Worm (Caenorhabditis elegans): ENCODE measurements around the gene F43C11.7.

F43C11.7 gene

DNA sequence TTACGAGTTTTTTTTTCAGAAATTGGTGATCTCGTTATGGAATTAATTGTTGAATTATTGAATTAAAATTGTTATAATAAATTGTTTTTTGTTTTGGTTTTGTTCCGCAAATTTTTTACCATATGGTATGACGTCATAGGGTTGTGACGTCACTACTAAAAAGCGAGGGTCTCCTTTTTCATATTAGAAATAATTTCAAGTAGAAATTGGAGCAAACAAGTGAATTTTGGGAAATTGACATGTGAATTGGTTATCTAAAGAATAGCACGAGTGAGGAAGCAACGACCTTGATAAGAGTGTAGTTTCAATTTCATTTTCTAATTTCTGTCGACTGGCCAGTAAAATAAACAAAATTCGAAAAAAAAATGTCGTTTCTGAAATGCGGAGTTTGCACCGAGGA is at the start of gene F43C11.7:
F43C11.7 (plus strand) TSS at position 326 of the 400 bp plus-strand sequence.
- TF ChIP-seq klf-2 (GFP tag; conservative IDR thresholded peaks at IDR 0.05) (no peak), tab-1 (GFP tag; IDR thresholded peaks at IDR 0.05) (no peak), cog-1 (tag; optimal IDR thresholded peaks at IDR 0.05) (no peak), T22C8.4 (GFP tag; IDR thresholded peaks at IDR 0.05) (no peak), flt-1 (GFP tag; IDR thresholded peaks at IDR 0.05) (no peak), ztf-29 (GFP tag; IDR thresholded peaks at IDR 0.05) (no peak), ztf-23 (GFP tag; IDR thresholded peaks at IDR 0.05) (no peak), ref-1 (GFP tag; conservative IDR thresholded peaks at IDR 0.05) (no peak), med-1 (GFP tag; optimal IDR thresholded peaks at IDR 0.05; ENCODE audit: insufficient read depth) (no peak)

DNA sequence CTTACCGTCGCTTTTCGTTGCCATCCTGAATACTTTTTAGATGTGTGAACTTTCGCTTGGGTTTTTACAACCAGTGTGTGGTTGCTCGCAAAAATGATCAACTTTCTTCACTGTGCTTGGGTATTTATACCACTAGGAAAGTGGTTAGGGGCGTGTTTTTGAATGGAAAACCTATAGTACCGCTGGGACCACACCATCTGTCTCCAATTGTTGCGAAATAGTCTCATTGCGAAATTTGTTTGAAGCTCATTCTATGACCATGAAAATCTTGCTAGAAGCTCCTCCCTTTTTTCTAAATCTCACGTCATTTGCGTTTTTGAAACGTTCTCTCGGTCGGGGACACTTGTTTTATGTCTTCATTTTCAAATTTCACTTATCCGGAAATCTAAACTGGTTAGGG is 46.9 kb upstream of the F43C11.7 start, which contains the start of the genes K09F6.10 and K09F6.13:
K09F6.10 (minus strand) TSS at position 86 of the 400 bp plus-strand sequence.
K09F6.13 (plus strand) TSS at position 317 of the 400 bp plus-strand sequence.
- TF ChIP-seq tab-1 (GFP tag; IDR thresholded peaks at IDR 0.05) (no peak), klf-2 (GFP tag; conservative IDR thresholded peaks at IDR 0.05) (no peak)

DNA sequence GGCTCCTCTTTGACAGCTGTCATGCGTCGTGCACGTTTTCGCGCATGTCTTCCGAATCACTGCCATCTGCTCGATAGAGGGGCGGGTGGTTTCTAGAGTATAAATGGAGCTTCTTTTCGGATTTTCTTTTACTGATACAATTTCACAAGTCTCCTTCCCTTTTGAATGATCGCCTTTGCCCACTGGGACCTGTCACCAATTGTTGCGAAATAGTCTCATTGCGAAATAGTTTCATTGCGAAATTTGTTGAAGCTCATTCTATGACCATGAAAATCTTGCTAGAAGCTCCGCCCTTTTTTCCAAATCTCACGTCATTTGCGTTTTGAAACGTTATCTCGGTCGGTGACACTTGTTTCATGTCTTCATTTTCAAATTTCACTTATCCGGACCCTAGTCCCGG is 46.3 kb upstream of the F43C11.7 start:
- TF ChIP-seq med-1 (GFP tag; optimal IDR thresholded peaks at IDR 0.05; ENCODE audit: insufficient read depth), result no peak
- TF ChIP-seq ztf-29 (GFP tag; IDR thresholded peaks at IDR 0.05), result no peak
- no peak for TF ChIP-seq ztf-23 (GFP tag; IDR thresholded peaks at IDR 0.05)
- no peak for TF ChIP-seq tab-1 (GFP tag; IDR thresholded peaks at IDR 0.05)
- TF ChIP-seq cog-1 (tag; optimal IDR thresholded peaks at IDR 0.05), result no peak
- TF ChIP-seq T22C8.4 (GFP tag; IDR thresholded peaks at IDR 0.05), result no peak
- no peak for TF ChIP-seq klf-2 (GFP tag; conservative IDR thresholded peaks at IDR 0.05)
- TF ChIP-seq ref-1 (GFP tag; conservative IDR thresholded peaks at IDR 0.05), result no peak
- TF ChIP-seq flt-1 (GFP tag; IDR thresholded peaks at IDR 0.05), result no peak

DNA sequence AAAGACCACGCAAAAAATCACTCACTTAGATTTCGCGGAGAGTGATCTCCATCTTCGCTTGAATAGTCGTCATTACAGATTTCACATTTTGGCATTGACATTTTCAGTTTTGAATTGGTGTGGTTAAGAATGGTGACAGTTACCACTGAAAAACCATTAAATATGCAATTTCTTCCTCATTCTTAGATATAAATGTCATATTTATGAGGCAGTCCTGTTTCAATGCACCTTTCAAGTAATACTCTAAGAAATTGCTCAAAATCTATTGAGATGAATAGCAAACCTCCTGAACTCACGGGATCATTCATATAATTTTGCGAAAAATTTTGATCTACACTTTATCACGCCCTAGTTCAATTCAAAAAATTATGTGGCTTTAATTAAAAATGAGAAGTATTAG is 43.7 kb upstream of the F43C11.7 start, which contains the start of gene K09F6.7:
K09F6.7 (minus strand) TSS at position 101 of the 400 bp plus-strand sequence.
- no peak for TF ChIP-seq tab-1 (GFP tag; IDR thresholded peaks at IDR 0.05)
- no peak for TF ChIP-seq T22C8.4 (GFP tag; IDR thresholded peaks at IDR 0.05)
- no peak for TF ChIP-seq med-1 (GFP tag; optimal IDR thresholded peaks at IDR 0.05; ENCODE audit: insufficient read depth)
- TF ChIP-seq ztf-29 (GFP tag; IDR thresholded peaks at IDR 0.05), result no peak
- no peak for TF ChIP-seq klf-2 (GFP tag; conservative IDR thresholded peaks at IDR 0.05)
- no peak for TF ChIP-seq cog-1 (tag; optimal IDR thresholded peaks at IDR 0.05)
- no peak for TF ChIP-seq ztf-23 (GFP tag; IDR thresholded peaks at IDR 0.05)
- no peak for TF ChIP-seq ref-1 (GFP tag; conservative IDR thresholded peaks at IDR 0.05)
- no peak for TF ChIP-seq flt-1 (GFP tag; IDR thresholded peaks at IDR 0.05)

DNA sequence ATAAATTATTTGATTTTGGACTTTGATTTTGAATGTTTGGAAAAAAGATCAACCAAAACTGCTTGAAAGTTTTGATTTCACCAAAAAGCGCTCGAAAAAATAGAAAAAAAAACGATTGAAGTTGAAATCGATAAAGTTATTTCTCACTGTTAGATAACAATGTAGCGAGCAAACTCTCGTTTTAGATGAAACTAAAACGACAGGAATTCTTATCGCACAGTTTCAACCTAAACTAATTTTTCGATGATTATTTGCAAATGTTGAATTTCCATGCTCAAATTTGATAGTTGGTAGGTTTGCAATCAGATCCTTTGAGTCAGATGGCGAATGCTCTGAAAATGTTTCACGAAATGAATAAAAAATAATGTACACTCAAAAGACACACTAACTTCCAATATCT is 43.1 kb upstream of the F43C11.7 start:
- no peak for TF ChIP-seq med-1 (GFP tag; optimal IDR thresholded peaks at IDR 0.05; ENCODE audit: insufficient read depth)

DNA sequence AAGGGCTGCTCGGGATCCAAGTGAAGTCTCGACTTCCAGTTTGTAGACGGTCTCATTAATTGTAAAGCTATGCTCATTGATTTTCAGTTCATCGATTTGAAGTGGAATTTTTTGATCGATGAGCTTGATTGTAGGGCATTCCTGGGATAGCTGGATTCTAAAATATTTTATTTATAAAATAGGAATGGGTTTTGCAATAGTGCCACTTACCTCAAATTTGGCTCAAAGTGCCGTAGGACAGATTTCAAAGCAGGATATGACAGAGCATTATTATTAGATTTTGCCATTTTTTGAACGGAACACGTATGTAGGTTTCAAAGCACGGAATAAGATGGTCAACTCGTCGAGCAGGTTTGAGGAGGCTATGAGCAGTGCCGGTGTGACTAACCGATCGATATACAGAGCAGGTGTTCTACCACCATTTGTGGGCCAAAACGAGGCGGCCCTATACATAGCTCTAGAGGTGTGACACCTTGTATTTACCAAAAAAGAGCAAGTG is 39.8 kb upstream of the F43C11.7 start, which contains the start of gene fbxc-25:
fbxc-25 (minus strand) TSS at position 449 of the 499 bp plus-strand sequence.
- TF ChIP-seq T22C8.4 (GFP tag; IDR thresholded peaks at IDR 0.05) (no peak), flt-1 (GFP tag; IDR thresholded peaks at IDR 0.05) (no peak), med-1 (GFP tag; optimal IDR thresholded peaks at IDR 0.05; ENCODE audit: insufficient read depth) (no peak), klf-2 (GFP tag; conservative IDR thresholded peaks at IDR 0.05) (no peak), tab-1 (GFP tag; IDR thresholded peaks at IDR 0.05) (no peak), cog-1 (tag; optimal IDR thresholded peaks at IDR 0.05) (no peak), ztf-23 (GFP tag; IDR thresholded peaks at IDR 0.05) (no peak), ztf-29 (GFP tag; IDR thresholded peaks at IDR 0.05) (no peak)

DNA sequence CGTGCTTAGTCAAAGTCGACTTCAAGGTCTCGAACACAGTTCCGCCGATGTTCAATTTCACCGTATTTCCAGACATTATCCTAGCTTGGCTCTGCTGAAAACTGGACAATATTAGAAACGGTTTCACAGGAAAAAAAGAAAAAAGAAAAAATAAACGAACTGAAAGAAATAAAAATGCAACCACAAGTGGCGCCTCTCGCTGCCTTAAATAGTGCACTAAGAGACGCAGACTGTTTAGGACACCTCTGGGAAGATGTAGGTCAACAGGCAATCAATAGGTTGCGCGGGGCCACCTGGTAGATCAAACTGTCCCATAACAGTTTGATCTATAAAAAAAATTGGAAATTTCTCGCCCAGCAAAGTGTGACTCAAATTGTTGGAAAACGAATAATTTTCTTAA is 37.0 kb upstream of the F43C11.7 start, which contains the start of gene B0281.4:
B0281.4 (minus strand) TSS at position 101 of the 400 bp plus-strand sequence.
- TF ChIP-seq ztf-23 (GFP tag; IDR thresholded peaks at IDR 0.05) (no peak), T22C8.4 (GFP tag; IDR thresholded peaks at IDR 0.05) (no peak), flt-1 (GFP tag; IDR thresholded peaks at IDR 0.05) (no peak), klf-2 (GFP tag; conservative IDR thresholded peaks at IDR 0.05) (no peak), ref-1 (GFP tag; conservative IDR thresholded peaks at IDR 0.05) (no peak), cog-1 (tag; optimal IDR thresholded peaks at IDR 0.05) (no peak), med-1 (GFP tag; optimal IDR thresholded peaks at IDR 0.05; ENCODE audit: insufficient read depth) (no peak), ztf-29 (GFP tag; IDR thresholded peaks at IDR 0.05) (no peak), tab-1 (GFP tag; IDR thresholded peaks at IDR 0.05) (no peak)

DNA sequence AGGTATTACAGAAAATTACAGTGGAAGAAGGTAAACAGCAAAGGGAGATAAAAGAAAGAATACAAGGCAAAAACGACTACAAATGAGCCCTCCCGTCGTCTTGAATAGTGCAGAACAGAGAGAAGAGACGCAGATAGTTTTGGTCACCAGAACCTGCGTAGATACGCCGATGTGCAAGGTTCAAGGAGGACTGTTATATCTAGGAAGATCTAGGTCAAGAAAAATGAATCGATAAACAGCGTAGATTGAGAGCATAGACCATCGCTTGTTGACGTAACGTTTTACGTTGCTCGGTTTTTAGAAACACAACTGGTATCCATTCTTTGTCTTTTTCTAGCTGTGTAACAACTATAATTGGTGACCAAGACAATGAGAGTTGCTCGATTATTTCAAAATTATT is 34.8 kb upstream of the F43C11.7 start, which contains the start of gene B0281.5:
B0281.5 (minus strand) TSS at position 101 of the 400 bp plus-strand sequence.
- no peak for TF ChIP-seq ztf-23 (GFP tag; IDR thresholded peaks at IDR 0.05)
- no peak for TF ChIP-seq ztf-29 (GFP tag; IDR thresholded peaks at IDR 0.05)
- no peak for TF ChIP-seq cog-1 (tag; optimal IDR thresholded peaks at IDR 0.05)
- no peak for TF ChIP-seq klf-2 (GFP tag; conservative IDR thresholded peaks at IDR 0.05)
- TF ChIP-seq flt-1 (GFP tag; IDR thresholded peaks at IDR 0.05), result no peak
- TF ChIP-seq tab-1 (GFP tag; IDR thresholded peaks at IDR 0.05), result no peak
- no peak for TF ChIP-seq T22C8.4 (GFP tag; IDR thresholded peaks at IDR 0.05)

DNA sequence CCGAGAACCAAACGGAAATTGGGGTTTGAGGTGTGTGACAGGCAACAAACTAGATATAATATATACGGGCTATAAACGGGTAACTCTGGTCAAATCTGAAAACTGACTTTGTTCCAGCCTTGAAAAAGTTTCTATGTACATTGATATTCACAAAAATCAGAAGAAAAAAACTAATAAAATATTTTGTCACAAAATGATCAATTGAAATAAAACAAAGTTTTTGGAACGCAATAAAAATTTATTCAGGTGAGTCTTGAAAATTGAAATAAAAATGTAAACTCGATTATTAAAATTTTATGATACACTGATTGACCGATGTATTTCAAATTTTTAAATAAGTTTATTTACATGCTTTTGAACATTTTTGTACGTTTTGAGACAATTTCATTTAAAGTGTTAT is 33.4 kb upstream of the F43C11.7 start, which contains the start of gene B0281.6:
B0281.6 (minus strand) TSS at position 101 of the 400 bp plus-strand sequence.
- no peak for TF ChIP-seq klf-2 (GFP tag; conservative IDR thresholded peaks at IDR 0.05)
- TF ChIP-seq tab-1 (GFP tag; IDR thresholded peaks at IDR 0.05), result no peak
- TF ChIP-seq med-1 (GFP tag; optimal IDR thresholded peaks at IDR 0.05; ENCODE audit: insufficient read depth), result no peak
- no peak for TF ChIP-seq ztf-29 (GFP tag; IDR thresholded peaks at IDR 0.05)

DNA sequence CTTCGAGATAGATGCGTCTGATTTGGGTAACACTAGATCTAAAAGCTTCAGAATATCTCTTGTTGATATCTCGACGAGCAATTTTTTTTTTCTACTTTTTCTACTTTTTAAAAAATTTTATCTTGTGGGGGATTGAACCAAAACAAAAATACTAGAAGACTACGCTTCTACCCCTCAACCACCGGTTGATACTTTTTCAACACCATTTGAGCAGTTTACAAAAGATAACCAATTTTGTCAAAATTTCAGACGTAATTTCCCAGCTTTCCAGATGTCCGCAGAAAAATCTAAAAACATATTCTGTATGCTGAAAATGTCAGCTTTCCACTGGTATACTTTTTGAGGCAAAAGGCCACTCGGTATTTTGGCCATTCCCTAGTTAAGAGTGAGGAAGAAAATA is 31.1 kb upstream of the F43C11.7 start:
- TF ChIP-seq ref-1 (GFP tag; conservative IDR thresholded peaks at IDR 0.05) (no peak), flt-1 (GFP tag; IDR thresholded peaks at IDR 0.05) (no peak), klf-2 (GFP tag; conservative IDR thresholded peaks at IDR 0.05) (no peak), ztf-23 (GFP tag; IDR thresholded peaks at IDR 0.05) (no peak), tab-1 (GFP tag; IDR thresholded peaks at IDR 0.05) (no peak), med-1 (GFP tag; optimal IDR thresholded peaks at IDR 0.05; ENCODE audit: insufficient read depth) (no peak), T22C8.4 (GFP tag; IDR thresholded peaks at IDR 0.05) (no peak)
